Fruit fly (Drosophila melanogaster): ENCODE measurements around the gene Cnot4.

Cnot4 gene

dm6 chr2L:10381890-10382450 lies 14.5 kb upstream of the Cnot4 start, which contains the start of gene CG5096 (continued):
- TF ChIP-seq vri (GFP tag; optimal IDR thresholded peaks at IDR 0.05) (no peak), Sox15 (GFP tag; optimal IDR thresholded peaks at IDR 0.05) (no peak), CG3919 (GFP tag; optimal IDR thresholded peaks at IDR 0.05) (no peak), Eip93F (GFP tag; optimal IDR thresholded peaks at IDR 0.05) (peak; percentile 81), Hr4 (GFP tag; optimal IDR thresholded peaks at IDR 0.05) (peak; percentile 54), salr (GFP tag; optimal IDR thresholded peaks at IDR 0.05) (no peak), Eip75B (GFP tag; optimal IDR thresholded peaks at IDR 0.05) (peak; percentile 72), CG15336 (GFP tag; IDR thresholded peaks at IDR 0.05) (peak; percentile 67), ss (GFP tag; optimal IDR thresholded peaks at IDR 0.05) (no peak), CG32006 (GFP tag; optimal IDR thresholded peaks at IDR 0.05) (no peak), esn (GFP tag; optimal IDR thresholded peaks at IDR 0.05) (peak; percentile 81), Hr38 (GFP tag; optimal IDR thresholded peaks at IDR 0.05) (no peak), Hr39 (GFP tag; optimal IDR thresholded peaks at IDR 0.05) (no peak), achi (GFP tag; optimal IDR thresholded peaks at IDR 0.05) (no peak), CG11762 (GFP tag; optimal IDR thresholded peaks at IDR 0.05; ENCODE audit: insufficient read depth) (peak; percentile 34), Sox102F (GFP tag; optimal IDR thresholded peaks at IDR 0.05) (no peak), dac (GFP tag; optimal IDR thresholded peaks at IDR 0.05) (no peak), CG8632 (GFP tag; optimal IDR thresholded peaks at IDR 0.05) (peak; percentile 69), Ets21C (GFP tag; optimal IDR thresholded peaks at IDR 0.05) (peak; percentile 37), CG8119 (GFP tag; IDR thresholded peaks at IDR 0.05) (no peak; the same call in 1 of the 3 replicates), Ets96B (tag; optimal IDR thresholded peaks at IDR 0.05) (peak; percentile 62), svp (GFP tag) (no peak), CG11294 (GFP tag; IDR thresholded peaks at IDR 0.05) (no peak)

dm6 chr2L:10386208-10386805 lies 10.2 kb upstream of the Cnot4 start, which contains the start of the genes Cdk1 and mRpS7:
Gene Cdk1 (minus strand): TSS chr2L:10386262.
Gene mRpS7 (plus strand): TSS chr2L:10386662.
- TF ChIP-seq Eip93F (GFP tag; optimal IDR thresholded peaks at IDR 0.05) = no peak
- peak; percentile 72 for TF ChIP-seq Met (GFP tag; optimal IDR thresholded peaks at IDR 0.05)
- no peak for TF ChIP-seq fd85E (GFP tag; optimal IDR thresholded peaks at IDR 0.05)
- peak; percentile 67 for TF ChIP-seq CG10669 (GFP tag; optimal IDR thresholded peaks at IDR 0.05)
- TF ChIP-seq pdm3 (GFP tag; optimal IDR thresholded peaks at IDR 0.05) = peak; percentile 78
- TF ChIP-seq CG9139 (GFP tag; optimal IDR thresholded peaks at IDR 0.05) = no peak
- peak; percentile 72 for TF ChIP-seq cyc (GFP tag; optimal IDR thresholded peaks at IDR 0.05)
- TF ChIP-seq CG6276 (GFP tag; optimal IDR thresholded peaks at IDR 0.05) = no peak
- peak; percentile 79; the same call in 2 of the 3 replicates for TF ChIP-seq CG8119 (GFP tag; IDR thresholded peaks at IDR 0.05)
- TF ChIP-seq CG6792 (GFP tag; optimal IDR thresholded peaks at IDR 0.05) = peak; percentile 53
- peak; percentile 78 for TF ChIP-seq OdsH (GFP tag; optimal IDR thresholded peaks at IDR 0.05)
- TF ChIP-seq salr (GFP tag; optimal IDR thresholded peaks at IDR 0.05) = peak in 1 of 2 experiments; percentile 69
- peak; percentile 68 for TF ChIP-seq acj6 (GFP tag; optimal IDR thresholded peaks at IDR 0.05)
- TF ChIP-seq CG16779 (tag; optimal IDR thresholded peaks at IDR 0.05) = no peak
- TF ChIP-seq CG11902 (GFP tag; optimal IDR thresholded peaks at IDR 0.05) = peak; percentile 56
- TF ChIP-seq fkh (GFP tag; optimal IDR thresholded peaks at IDR 0.05) = no peak
- TF ChIP-seq Ets96B (tag; optimal IDR thresholded peaks at IDR 0.05) = peak; percentile 68
- peak; percentile 73 for TF ChIP-seq Hr4 (GFP tag; optimal IDR thresholded peaks at IDR 0.05)
- no peak for TF ChIP-seq net (GFP tag; optimal IDR thresholded peaks at IDR 0.05)
- TF ChIP-seq Eip78C (GFP tag) = peak; percentile 91
- peak; percentile 77 for TF ChIP-seq esn (GFP tag; optimal IDR thresholded peaks at IDR 0.05)
- TF ChIP-seq CG34406 (GFP tag; optimal IDR thresholded peaks at IDR 0.05) = peak; percentile 55
- TF ChIP-seq Sox15 (GFP tag; optimal IDR thresholded peaks at IDR 0.05) = peak; percentile 49
- TF ChIP-seq Smox (GFP tag; optimal IDR thresholded peaks at IDR 0.05) = peak; percentile 74
- peak; percentile 69 for TF ChIP-seq Eip75B (GFP tag; optimal IDR thresholded peaks at IDR 0.05)
- peak; percentile 71 for TF ChIP-seq Hr39 (GFP tag; optimal IDR thresholded peaks at IDR 0.05)
- TF ChIP-seq Lpt (GFP tag; optimal IDR thresholded peaks at IDR 0.05) = peak; percentile 48
- TF ChIP-seq spab (GFP tag; optimal IDR thresholded peaks at IDR 0.05) = no peak
- TF ChIP-seq Gug (GFP tag; IDR thresholded peaks at IDR 0.05) = no peak
- TF ChIP-seq achi (GFP tag; optimal IDR thresholded peaks at IDR 0.05) = peak; percentile 63
- no peak for TF ChIP-seq CG8319 (GFP tag; optimal IDR thresholded peaks at IDR 0.05)
- TF ChIP-seq CG6808 (GFP tag; optimal IDR thresholded peaks at IDR 0.05) = no peak
- no peak; the same call in 1 of the 2 replicates for TF ChIP-seq CG11294 (GFP tag; IDR thresholded peaks at IDR 0.05)
- no peak for TF ChIP-seq Blimp-1 (GFP tag; optimal IDR thresholded peaks at IDR 0.05)
- no peak; the same call in 1 of the 3 replicates for TF ChIP-seq eg (GFP tag; IDR thresholded peaks at IDR 0.05)
- peak; percentile 61 for TF ChIP-seq lz (GFP tag; optimal IDR thresholded peaks at IDR 0.05)
- TF ChIP-seq CG32006 (GFP tag; optimal IDR thresholded peaks at IDR 0.05) = no peak

Data from whole organism, prepupa.